Worm (Caenorhabditis elegans) whole organism, late embryonic: ENCODE results near the gene F43G6.16.
"Not testable (repeated sequence)": the region's sequence is repeated elsewhere in the genome, so short reads cannot be mapped to it uniquely, and the experiment has no call there.

Experiments
- C08G9.2 ChIP-seq: sonication (generic microtip); optimal IDR thresholded peaks from 2 replicates; lab custom pipeline; 2016; ENCODE audit warnings: mild to moderate bottlenecking, missing genetic modification characterization, moderate library complexity, missing compliant biosample characterization
- C38D4.7 ChIP-seq: fragments of 200-800 bp; sonication (Bioruptor generic); optimal IDR thresholded peaks from 2 replicates; lab custom pipeline; 2018; ENCODE audit warnings: mild to moderate bottlenecking, missing genetic modification characterization, moderate library complexity, missing compliant biosample characterization
- F13H6.1 ChIP-seq: sonication (generic microtip); optimal IDR thresholded peaks from 2 replicates; lab custom pipeline; 2016; ENCODE audit warnings: missing genetic modification characterization, missing compliant biosample characterization
- K02D7.2 ChIP-seq: sonication (generic microtip); optimal IDR thresholded peaks from 2 replicates; lab custom pipeline; 2017; ENCODE audit warnings: mild to moderate bottlenecking, missing genetic modification characterization, missing compliant biosample characterization
- T23F11.4 ChIP-seq: fragments of 200-800 bp; sonication (Bioruptor generic); optimal IDR thresholded peaks from 2 replicates; lab custom pipeline; 2018; ENCODE audit warnings: mild to moderate bottlenecking, missing genetic modification characterization, missing compliant biosample characterization
- Y22D7AL.16 ChIP-seq: sonication (generic microtip); optimal IDR thresholded peaks from 2 replicates; lab custom pipeline; 2016; ENCODE audit warnings: missing genetic modification characterization, missing compliant biosample characterization
- ama-1 ChIP-seq: fragments of 150-350 bp; optimal IDR thresholded peaks from 2 replicates; lab custom pipeline; 2014
- ceh-14 ChIP-seq: sonication (generic microtip); optimal IDR thresholded peaks from 2 replicates; lab custom pipeline; 2016; ENCODE audit warnings: missing genotype, missing genetic modification characterization, missing compliant biosample characterization
- ceh-18 ChIP-seq: sonication (generic microtip); optimal IDR thresholded peaks from 2 replicates; lab custom pipeline; 2016; ENCODE audit warnings: missing genetic modification characterization, missing compliant biosample characterization
- ceh-19 ChIP-seq: fragments of 200-800 bp; sonication (Bioruptor generic); optimal IDR thresholded peaks from 2 replicates; lab custom pipeline; 2018; ENCODE audit warnings: mild to moderate bottlenecking, missing genetic modification characterization, missing compliant biosample characterization
- ceh-22 ChIP-seq: sonication (generic microtip); optimal IDR thresholded peaks from 2 replicates; lab custom pipeline; 2017; ENCODE audit warnings: missing biosample characterization, missing genetic modification characterization
- ceh-30 ChIP-seq: fragments of 150-350 bp; optimal IDR thresholded peaks from 2 replicates; lab custom pipeline; 2014; ENCODE audit warnings: missing biosample characterization, missing genetic modification characterization
- ceh-31 ChIP-seq: sonication (generic microtip); optimal IDR thresholded peaks from 2 replicates; lab custom pipeline; 2016; ENCODE audit warnings: missing genetic modification characterization, missing compliant biosample characterization
- ceh-34 ChIP-seq: sonication (generic microtip); optimal IDR thresholded peaks from 2 replicates; lab custom pipeline; 2016; ENCODE audit warnings: mild to moderate bottlenecking, missing genetic modification characterization, missing compliant biosample characterization
- ceh-45 ChIP-seq: fragments of 200-800 bp; sonication (Bioruptor generic); IDR thresholded peaks from 2 replicates; pipeline ENCODE4 v1.3.6; 2022; ENCODE audit warnings: missing genetic modification reagents, missing genetic modification characterization, missing compliant biosample characterization
- ceh-48 ChIP-seq: sonication (generic microtip); optimal IDR thresholded peaks from 2 replicates; lab custom pipeline; 2016; ENCODE audit warnings: missing genetic modification characterization, inconsistent platforms, missing compliant biosample characterization
- che-1 ChIP-seq: sonication (generic microtip); optimal IDR thresholded peaks from 2 replicates; lab custom pipeline; 2016; ENCODE audit warnings: mild to moderate bottlenecking, missing genetic modification characterization, missing compliant biosample characterization
- dmd-4 ChIP-seq: sonication (generic microtip); optimal IDR thresholded peaks from 2 replicates; lab custom pipeline; 2016; ENCODE audit warnings: borderline replicate concordance, missing genetic modification characterization, missing compliant biosample characterization
- dve-1 ChIP-seq: sonication (generic microtip); optimal IDR thresholded peaks from 2 replicates; lab custom pipeline; 2017; ENCODE audit warnings: antibody characterized with exemption, mild to moderate bottlenecking, missing genetic modification characterization, missing compliant biosample characterization
- elt-2 ChIP-seq: sonication (generic microtip); optimal IDR thresholded peaks from 2 replicates; lab custom pipeline; 2016; ENCODE audit warnings: missing genetic modification reagents, missing genetic modification characterization, missing compliant biosample characterization
- ets-4 ChIP-seq: sonication (generic microtip); optimal IDR thresholded peaks from 2 replicates; lab custom pipeline; 2016; ENCODE audit warnings: missing genetic modification characterization, missing compliant biosample characterization
- gmeb-2 ChIP-seq: sonication (generic microtip); optimal IDR thresholded peaks from 2 replicates; lab custom pipeline; 2016; ENCODE audit warnings: missing genetic modification characterization, inconsistent platforms, missing compliant biosample characterization
- hlh-30 ChIP-seq: sonication (generic microtip); optimal IDR thresholded peaks from 2 replicates; lab custom pipeline; 2017; ENCODE audit warnings: antibody characterized with exemption, missing genetic modification characterization, missing compliant biosample characterization; ENCODE audit not compliant: insufficient read depth
- hlh-8 ChIP-seq: sonication (generic microtip); optimal IDR thresholded peaks from 2 replicates; lab custom pipeline; 2016; ENCODE audit warnings: missing genotype, missing genetic modification characterization, missing compliant biosample characterization
- lin-11 ChIP-seq: fragments of 200-800 bp; sonication (Bioruptor generic); optimal IDR thresholded peaks from 2 replicates; lab custom pipeline; 2018; ENCODE audit warnings: mild to moderate bottlenecking, missing genetic modification characterization, missing compliant biosample characterization
- madf-2 ChIP-seq: sonication (generic microtip); optimal IDR thresholded peaks from 2 replicates; lab custom pipeline; 2017; ENCODE audit warnings: missing genetic modification characterization, missing compliant biosample characterization
- nfya-1 ChIP-seq: sonication (generic microtip); optimal IDR thresholded peaks from 2 replicates; lab custom pipeline; 2017; ENCODE audit warnings: missing genetic modification characterization, mild to moderate bottlenecking, missing compliant biosample characterization, antibody characterized with exemption, moderate library complexity
- nhr-11 ChIP-seq: fragments of 150-350 bp; optimal IDR thresholded peaks from 2 replicates; lab custom pipeline; 2014; ENCODE audit warnings: missing biosample characterization, missing genetic modification characterization
- pat-9 ChIP-seq: fragments of 200-800 bp; sonication (Bioruptor generic); optimal IDR thresholded peaks from 2 replicates; lab custom pipeline; 2018; ENCODE audit warnings: mild to moderate bottlenecking, missing genetic modification characterization, moderate library complexity, missing compliant biosample characterization
- pax-1 ChIP-seq: fragments of 150-350 bp; optimal IDR thresholded peaks from 2 replicates; lab custom pipeline; 2014; ENCODE audit warnings: missing biosample characterization, missing genetic modification characterization
- pha-2 ChIP-seq: sonication (generic microtip); optimal IDR thresholded peaks from 2 replicates; lab custom pipeline; 2017; ENCODE audit warnings: mild to moderate bottlenecking, missing genetic modification characterization, missing compliant biosample characterization
- ref-2 ChIP-seq: sonication (generic microtip); optimal IDR thresholded peaks from 2 replicates; lab custom pipeline; 2016; ENCODE audit warnings: missing genetic modification characterization, missing compliant biosample characterization
- rnt-1 ChIP-seq: sonication (generic microtip); optimal IDR thresholded peaks from 2 replicates; lab custom pipeline; 2016; ENCODE audit warnings: missing genetic modification characterization, missing compliant biosample characterization
- sox-2 ChIP-seq: fragments of 200-800 bp; sonication (Bioruptor generic); IDR thresholded peaks from 2 replicates; pipeline ENCODE4 v1.3.6; 2022; ENCODE audit warnings: missing genetic modification reagents, missing genetic modification characterization, missing compliant biosample characterization
- sox-4 ChIP-seq: sonication (generic microtip); optimal IDR thresholded peaks from 2 replicates; lab custom pipeline; 2017; ENCODE audit warnings: mild to moderate bottlenecking, missing genetic modification characterization, inconsistent platforms, missing compliant biosample characterization
- tbx-2 ChIP-seq: sonication (generic microtip); optimal IDR thresholded peaks from 2 replicates; lab custom pipeline; 2016; ENCODE audit warnings: missing genetic modification characterization, missing compliant biosample characterization
- tbx-7 ChIP-seq: sonication (generic microtip); optimal IDR thresholded peaks from 2 replicates; lab custom pipeline; 2016; ENCODE audit warnings: missing genotype, missing genetic modification characterization, missing compliant biosample characterization
- unc-3 ChIP-seq, 2 experiments: fragments of 200-800 bp in 1 of 2; sonication (Bioruptor generic) in 1 of 2; sonication (generic microtip) in 1 of 2; conservative IDR thresholded peaks in 1 of 2; optimal IDR thresholded peaks in 1 of 2; 2 replicates each; pipeline versions ENCODE4 v1.3.6 to Lab custom; 2016 to 2022; ENCODE audit warnings: missing compliant biosample characterization in 2 of 2, missing genetic modification characterization in 2 of 2, missing genetic modification reagents in 1 of 2
- unc-42 ChIP-seq: sonication (generic microtip); optimal IDR thresholded peaks from 2 replicates; lab custom pipeline; 2016; ENCODE audit warnings: missing genotype, missing genetic modification characterization, missing compliant biosample characterization
- unc-55 ChIP-seq: sonication (generic microtip); optimal IDR thresholded peaks from 2 replicates; lab custom pipeline; 2017; ENCODE audit warnings: missing biosample characterization, missing genetic modification reagents, missing genetic modification characterization
- unc-86 ChIP-seq: sonication (generic microtip); optimal IDR thresholded peaks from 2 replicates; lab custom pipeline; 2016; ENCODE audit warnings: missing genetic modification characterization, missing compliant biosample characterization

F43G6.16 gene

DNA sequence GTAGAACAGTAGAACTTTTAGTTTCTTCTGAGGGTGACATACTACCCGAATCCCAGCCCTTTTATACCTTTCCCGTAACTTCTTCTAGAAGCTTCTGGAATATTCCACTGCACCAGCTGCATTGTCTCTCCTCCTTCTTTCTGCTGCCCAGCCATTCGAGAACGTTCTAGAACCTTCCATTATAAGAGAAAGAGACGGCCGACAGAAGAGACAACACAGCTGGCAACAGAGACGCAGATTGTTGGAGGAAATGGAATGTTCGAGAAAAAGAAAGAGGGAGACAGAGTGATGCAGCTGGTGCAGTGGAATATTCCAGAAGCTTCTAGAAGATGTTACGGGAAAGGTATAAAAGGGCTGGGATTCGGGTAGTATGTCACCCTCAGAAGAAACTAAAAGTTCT lies 23.2 kb downstream of the F43G6.16 start, which contains the start of the genes F44E5.4 and F44E5.5:
TSS of gene F44E5.4 (minus strand) at position 35 of the 400 bp plus-strand sequence.
TSS of gene F44E5.5 (plus strand) at position 386 of the 400 bp plus-strand sequence.
- TF ChIP-seq dmd-4 (tag; lab: Kevin White, UChicago) (peak; percentile 40), madf-2 (peak; percentile 82), ceh-18 (tag; lab: Kevin White, UChicago) (peak; percentile 68), hlh-8 (peak; percentile 50), tbx-2 (tag; lab: Kevin White, UChicago) (peak; percentile 46), sox-4 (tag; lab: Kevin White, UChicago) (peak; percentile 64), K02D7.2 (tag; lab: Kevin White, UChicago) (peak; percentile 55), ceh-14 (tag; lab: Kevin White, UChicago) (peak; percentile 5), ceh-34 (tag; lab: Kevin White, UChicago) (peak; percentile 81), unc-86 (tag; lab: Kevin White, UChicago) (peak; percentile 55), rnt-1 (peak; percentile 59), ref-2 (tag; lab: Kevin White, UChicago) (peak; percentile 85), Y22D7AL.16 (tag; lab: Kevin White, UChicago) (peak; percentile 78), ceh-22 (tag; lab: Kevin White, UChicago) (peak; percentile 48), C08G9.2 (peak; percentile 5), ceh-45 (GFP tag; lab: Robert Waterston, UW) (peak; percentile 65; the same call in 1 of the 2 replicates), ceh-19 (GFP tag; lab: Kevin White, UChicago) (peak; percentile 69), pat-9 (tag; lab: Kevin White, UChicago) (peak; percentile 46), unc-42 (tag; lab: Kevin White, UChicago) (peak; percentile 9), nfya-1 (tag; lab: Kevin White, UChicago) (peak; percentile 86), dve-1 (tag; lab: Kevin White, UChicago) (peak; percentile 48), che-1 (tag; lab: Kevin White, UChicago) (peak; percentile 16), elt-2 (tag; lab: Kevin White, UChicago) (peak; percentile 29), unc-55 (GFP tag; lab: Kevin White, UChicago) (peak; percentile 86), ceh-31 (tag; lab: Kevin White, UChicago) (peak; percentile 76), tbx-7 (peak; percentile 23), ceh-48 (tag; lab: Kevin White, UChicago) (peak; percentile 10), sox-2 (GFP tag; lab: Robert Waterston, UW) (peak; percentile 95), unc-3 (GFP tag; conservative IDR thresholded peaks at IDR 0.05; lab: Robert Waterston, UW) (peak; percentile 79), T23F11.4 (GFP tag; lab: Kevin White, UChicago) (peak; percentile 67), pax-1 (peak; percentile 90), nhr-11 (tag; lab: Kevin White, UChicago) (peak; percentile 80), lin-11 (peak; percentile 17), ets-4 (tag; lab: Kevin White, UChicago) (peak; percentile 75), hlh-30 (peak; percentile 56), gmeb-2 (tag; lab: Kevin White, UChicago) (peak; percentile 84), pha-2 (tag; lab: Kevin White, UChicago) (peak; percentile 76), C38D4.7 (GFP tag; lab: Kevin White, UChicago) (peak; percentile 26)
- not testable (repeated sequence) for TF ChIP-seq unc-3 (tag; optimal IDR thresholded peaks at IDR 0.05; lab: Kevin White, UChicago)

DNA sequence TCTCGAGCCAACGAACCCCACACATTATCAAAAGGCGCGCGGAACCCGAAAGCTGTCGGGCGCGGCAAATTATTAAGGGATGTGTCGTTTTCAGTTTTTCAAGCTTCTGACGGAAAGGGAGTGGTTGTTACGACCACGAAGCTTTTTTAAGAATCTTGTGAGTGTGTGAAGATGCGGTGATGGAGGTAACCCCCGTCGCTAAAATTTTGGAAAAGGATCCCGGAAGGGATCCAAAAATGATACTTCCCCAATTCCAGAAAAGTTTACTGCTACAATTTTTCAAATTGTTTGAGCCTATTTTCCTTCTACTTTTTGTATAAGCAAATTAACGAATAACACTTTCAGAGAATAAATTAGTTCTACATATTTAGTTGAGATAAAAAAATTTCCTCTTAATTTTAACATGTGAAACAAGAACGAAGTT lies 25.7 kb downstream of the F43G6.16 start:
- TF ChIP-seq ama-1 (lab: Kevin White, UChicago), result no peak
- TF ChIP-seq ceh-30 (tag; lab: Kevin White, UChicago), result peak; percentile 96
- TF ChIP-seq F13H6.1 (tag; lab: Kevin White, UChicago), result no peak
